Worm (Caenorhabditis elegans) whole organism, L4 larva: ENCODE results near the gene ZK742.7.

ENCODE experiments used
- dpl-1 ChIP-seq: fragments of 150-350 bp; optimal IDR thresholded peaks from 2 replicates; lab custom pipeline; 2014; ENCODE audit warnings: missing biosample characterization, missing genetic modification reagents, missing genetic modification characterization
- egl-27 ChIP-seq: sonication (generic microtip); optimal IDR thresholded peaks from 3 replicates; lab custom pipeline; 2017; ENCODE audit warnings: missing biosample characterization, missing genetic modification reagents, missing genetic modification characterization
- lir-3 ChIP-seq: sonication (generic microtip); optimal IDR thresholded peaks from 2 replicates; lab custom pipeline; 2016; ENCODE audit warnings: mild to moderate bottlenecking, missing genetic modification characterization, missing compliant biosample characterization
- lsy-2 ChIP-seq, 2 experiments: fragments of 150-350 bp in 1 of 2; sonication (generic microtip) in 1 of 2; optimal IDR thresholded peaks; 2 replicates each; lab custom pipeline; 2014 to 2017; ENCODE audit warnings: missing biosample characterization in 2 of 2, missing genetic modification characterization in 2 of 2
- mep-1 ChIP-seq: fragments of 150-350 bp; sonication (generic microtip); optimal IDR thresholded peaks from 3 replicates; lab custom pipeline; 2014; ENCODE audit warnings: missing biosample characterization, missing genetic modification characterization
- nhr-111 ChIP-seq: fragments of 200-800 bp; sonication (Bioruptor generic); optimal IDR thresholded peaks from 2 replicates; lab custom pipeline; 2018; ENCODE audit warnings: mild to moderate bottlenecking, missing genetic modification characterization, missing compliant biosample characterization
- nhr-41 ChIP-seq: fragments of 200-800 bp; sonication (Bioruptor generic); IDR thresholded peaks from 2 replicates; pipeline ENCODE4 v1.3.6; 2022; ENCODE audit warnings: missing genetic modification reagents, missing genetic modification characterization, missing compliant biosample characterization
- pqm-1 ChIP-seq: sonication (generic microtip); optimal IDR thresholded peaks from 2 replicates; lab custom pipeline; 2017; ENCODE audit warnings: missing biosample characterization, missing genetic modification characterization
- zag-1 ChIP-seq: fragments of 150-350 bp; optimal IDR thresholded peaks from 2 replicates; lab custom pipeline; 2014; ENCODE audit warnings: missing biosample characterization, missing genetic modification characterization

DNA sequence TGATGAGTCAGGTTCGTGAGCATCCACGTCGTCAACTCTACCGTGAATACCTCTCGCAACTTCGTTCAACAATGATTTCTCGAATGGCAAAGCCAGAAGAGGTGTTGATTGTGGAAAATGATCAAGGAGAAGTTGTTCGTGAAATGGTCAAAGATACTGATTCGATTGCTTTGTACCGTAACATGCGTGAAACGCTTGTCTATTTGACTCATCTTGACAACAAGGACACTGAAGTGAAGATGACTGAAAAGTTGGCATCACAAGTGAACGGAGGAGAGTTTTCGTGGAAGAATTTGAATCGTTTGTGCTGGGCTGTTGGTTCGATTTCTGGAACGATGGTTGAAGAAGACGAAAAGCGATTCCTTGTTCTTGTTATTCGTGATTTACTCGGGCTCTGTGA is 8.4 kb downstream of the ZK742.7 start:
- TF ChIP-seq pqm-1 (tag; lab: Kevin White, UChicago) (no peak), mep-1 (no peak), nhr-41 (GFP tag; lab: Robert Waterston, UW) (no peak), egl-27 (no peak), nhr-111 (GFP tag; lab: Kevin White, UChicago) (no peak), dpl-1 (GFP tag; lab: Kevin White, UChicago) (no peak), lsy-2 (tag; optimal IDR thresholded peaks at IDR 0.05; lab: Kevin White, UChicago) (no peak), zag-1 (no peak), lir-3 (no peak)
